Fruit fly (Drosophila melanogaster): ENCODE measurements around the gene CG15385.

Gene CG15385

dm6 chr2L:2175930-2176643 lies 36.3 kb downstream of the CG15385 start (continued):
- TF ChIP-seq CG10147 (GFP tag; optimal IDR thresholded peaks at IDR 0.05), result peak; percentile 26
- TF ChIP-seq CG18599 (GFP tag; optimal IDR thresholded peaks at IDR 0.05), result peak; percentile 74
- TF ChIP-seq sima (GFP tag; optimal IDR thresholded peaks at IDR 0.05), result no peak
- TF ChIP-seq CG11504 (tag; optimal IDR thresholded peaks at IDR 0.05), result peak; percentile 70
- TF ChIP-seq CG7556 (GFP tag; optimal IDR thresholded peaks at IDR 0.05), result peak; percentile 72
- peak; percentile 26; the same call in 1 of the 2 replicates for TF ChIP-seq crol (GFP tag; IDR thresholded peaks at IDR 0.05)
- peak; percentile 15 for TF ChIP-seq Hr3 (GFP tag; optimal IDR thresholded peaks at IDR 0.05)
- TF ChIP-seq phol (tag; optimal IDR thresholded peaks at IDR 0.05), result peak; percentile 54
- TF ChIP-seq Ssrp (tag; optimal IDR thresholded peaks at IDR 0.05), result peak; percentile 21
- peak; percentile 45 for TF ChIP-seq CG12155 (GFP tag; optimal IDR thresholded peaks at IDR 0.05)
- peak; percentile 8 for TF ChIP-seq nerfin-1 (tag; optimal IDR thresholded peaks at IDR 0.05)
- TF ChIP-seq wdn (GFP tag; IDR thresholded peaks at IDR 0.05), result peak; percentile 43; the same call in 1 of the 2 replicates
- TF ChIP-seq Bteb2 (GFP tag; optimal IDR thresholded peaks at IDR 0.05), result peak; percentile 35
- TF ChIP-seq slou (GFP tag; optimal IDR thresholded peaks at IDR 0.05), result no peak
- no peak for TF ChIP-seq Atf-2 (GFP tag; optimal IDR thresholded peaks at IDR 0.05)
- no peak for TF ChIP-seq disco-r (GFP tag; optimal IDR thresholded peaks at IDR 0.05)
- TF ChIP-seq nmo (GFP tag; optimal IDR thresholded peaks at IDR 0.05), result peak; percentile 51
- TF ChIP-seq CG14441 (GFP tag; IDR thresholded peaks at IDR 0.05), result peak; percentile 27; the same call in 1 of the 2 replicates
- TF ChIP-seq CG30403 (GFP tag; optimal IDR thresholded peaks at IDR 0.05), result peak; percentile 52
- TF ChIP-seq CG3163 (GFP tag; optimal IDR thresholded peaks at IDR 0.05), result no peak
- TF ChIP-seq CG17568 (GFP tag; optimal IDR thresholded peaks at IDR 0.05), result peak; percentile 2
- peak; percentile 79 for TF ChIP-seq CG2120 (GFP tag; optimal IDR thresholded peaks at IDR 0.05)
- TF ChIP-seq wor (GFP tag; IDR thresholded peaks at IDR 0.05), result 0 out of 2 replicates have a peak, but pooled peaks have one; percentile 28
- TF ChIP-seq CG18476 (GFP tag; optimal IDR thresholded peaks at IDR 0.05), result peak; percentile 6
- TF ChIP-seq al (GFP tag; IDR thresholded peaks at IDR 0.05), result peak; percentile 64
- peak; percentile 68 for TF ChIP-seq cwo (GFP tag; optimal IDR thresholded peaks at IDR 0.05)
- peak; percentile 60 for TF ChIP-seq nau (GFP tag; optimal IDR thresholded peaks at IDR 0.05)
- peak; percentile 45 for TF ChIP-seq CG15011 (GFP tag; optimal IDR thresholded peaks at IDR 0.05)
- peak; percentile 80 for TF ChIP-seq CG3281 (GFP tag; optimal IDR thresholded peaks at IDR 0.05)
- TF ChIP-seq CG11560 (tag; IDR thresholded peaks at IDR 0.05), result 0 out of 3 replicates have a peak, but pooled peaks have one; percentile 13
- TF ChIP-seq CG6689 (GFP tag; IDR thresholded peaks at IDR 0.05), result peak; percentile 29; the same call in 1 of the 2 replicates
- TF ChIP-seq ci (GFP tag; IDR thresholded peaks at IDR 0.05), result 0 out of 3 replicates have a peak, but pooled peaks have one; percentile 10
- TF ChIP-seq croc (GFP tag; conservative IDR thresholded peaks at IDR 0.05), result 0 out of 3 replicates have a peak, but pooled peaks have one; percentile 15
- peak; percentile 63 for TF ChIP-seq Dek (tag; optimal IDR thresholded peaks at IDR 0.05)
- peak; percentile 25; the same call in 1 of the 2 replicates for TF ChIP-seq Xrp1 (GFP tag; IDR thresholded peaks at IDR 0.05)
- peak; percentile 70 for TF ChIP-seq PHDP (tag; optimal IDR thresholded peaks at IDR 0.05)
- no peak for TF ChIP-seq CG2129 (GFP tag; IDR thresholded peaks at IDR 0.05; ENCODE audit: partially characterized antibody)
- TF ChIP-seq dmrt99B (tag; optimal IDR thresholded peaks at IDR 0.05), result peak; percentile 52
- peak; percentile 42; the same call in 1 of the 2 replicates for TF ChIP-seq Ada2b (GFP tag; IDR thresholded peaks at IDR 0.05)
- TF ChIP-seq CG31365 (tag; optimal IDR thresholded peaks at IDR 0.05), result no peak
- peak; percentile 36 for TF ChIP-seq cad (GFP tag; optimal IDR thresholded peaks at IDR 0.05)
- TF ChIP-seq mam (GFP tag; optimal IDR thresholded peaks at IDR 0.05), result no peak
- TF ChIP-seq toy (GFP tag; IDR thresholded peaks at IDR 0.05), result 0 out of 2 replicates have a peak, but pooled peaks have one; percentile 45
- TF ChIP-seq CG11247 (GFP tag; IDR thresholded peaks at IDR 0.05), result no peak; the same call in 1 of the 2 replicates
- TF ChIP-seq tap (tag; optimal IDR thresholded peaks at IDR 0.05), result peak; percentile 15
- TF ChIP-seq CG7839 (tag; optimal IDR thresholded peaks at IDR 0.05), result peak; percentile 76
- TF ChIP-seq BtbVII (GFP tag; optimal IDR thresholded peaks at IDR 0.05), result no peak
- 0 out of 2 replicates have a peak, but pooled peaks have one; percentile 31 for TF ChIP-seq CG4730 (GFP tag; IDR thresholded peaks at IDR 0.05)
